Worm (Caenorhabditis elegans): ENCODE data around the gene athp-3.
"Not testable (repeated sequence)": the region's sequence is repeated elsewhere in the genome, so short reads cannot be mapped to it uniquely, and the experiment has no call there.

- TF ChIP-seq him-1, dao-5, W03F9.2 (tag; optimal IDR thresholded peaks at IDR 0.05): not testable (repeated sequence)
Observed at ce11 chrIV:17070791-17071190, 22.6 kb upstream of the athp-3 start, which contains the start of gene Y116A8C.24.
